Fruit fly (Drosophila melanogaster) whole organism, prepupa: ENCODE measurements around the gene CG13471.

Experiments used
- CG10631 ChIP-seq: fragments of 200-800 bp; sonication (Bioruptor generic); optimal IDR thresholded peaks from 2 replicates; lab custom pipeline; 2016; ENCODE audit warnings: missing biosample characterization, missing genetic modification characterization
- CG10669 ChIP-seq: fragments of 200-800 bp; sonication (Bioruptor generic); optimal IDR thresholded peaks from 3 replicates; lab custom pipeline; 2018; ENCODE audit warnings: missing biosample characterization, mild to moderate bottlenecking, missing genetic modification characterization, moderate library complexity
- CG11294 ChIP-seq: fragments of 200-800 bp; sonication (Bioruptor generic); IDR thresholded peaks from 2 replicates; pipeline ENCODE4 v1.3.6; 2022; ENCODE audit warnings: missing biosample characterization, missing genetic modification characterization
- CG11762 ChIP-seq: fragments of 200-800 bp; sonication (Bioruptor generic); optimal IDR thresholded peaks from 3 replicates; lab custom pipeline; 2016; ENCODE audit warnings: missing biosample characterization, missing genetic modification characterization; ENCODE audit not compliant: insufficient read depth
- CG11902 ChIP-seq: fragments of 200-800 bp; sonication (Bioruptor generic); optimal IDR thresholded peaks from 3 replicates; lab custom pipeline; 2016; ENCODE audit warnings: missing biosample characterization, missing genetic modification characterization
- CG15336 ChIP-seq: fragments of 200-800 bp; sonication (Bioruptor generic); IDR thresholded peaks from 2 replicates; pipeline ENCODE4 v1.3.6; 2022; ENCODE audit warnings: missing biosample characterization, missing genetic modification characterization
- CG1621 ChIP-seq: fragments of 200-800 bp; sonication (Bioruptor generic); optimal IDR thresholded peaks from 3 replicates; lab custom pipeline; 2018; ENCODE audit warnings: missing biosample characterization, mild to moderate bottlenecking, missing genetic modification characterization
- CG16779 ChIP-seq: fragments of 200-800 bp; sonication (Bioruptor generic); optimal IDR thresholded peaks from 3 replicates; lab custom pipeline; 2017; ENCODE audit warnings: missing biosample characterization, mild to moderate bottlenecking, missing genetic modification characterization
- CG3032 ChIP-seq: fragments of 200-800 bp; optimal IDR thresholded peaks from 2 replicates; lab custom pipeline; 2019; ENCODE audit warnings: missing biosample characterization, mild to moderate bottlenecking, missing genetic modification characterization, moderate library complexity
- CG34406 ChIP-seq: fragments of 200-800 bp; sonication (Bioruptor generic); optimal IDR thresholded peaks from 3 replicates; lab custom pipeline; 2016; ENCODE audit warnings: missing biosample characterization, missing genetic modification characterization
- CG3919 ChIP-seq: fragments of 200-800 bp; sonication (Bioruptor generic); optimal IDR thresholded peaks from 3 replicates; lab custom pipeline; 2016; ENCODE audit warnings: missing biosample characterization, missing genetic modification characterization
- CG4318 ChIP-seq: fragments of 200-800 bp; sonication (Bioruptor generic); optimal IDR thresholded peaks from 3 replicates; lab custom pipeline; 2017; ENCODE audit warnings: missing biosample characterization, mild to moderate bottlenecking, missing genetic modification characterization
- CG6163 ChIP-seq: fragments of 200-800 bp; sonication (Bioruptor generic); IDR thresholded peaks from 3 replicates; pipeline ENCODE4 v1.3.6; 2022; ENCODE audit warnings: missing biosample characterization, missing genetic modification characterization
- CG6276 ChIP-seq: fragments of 200-800 bp; sonication (Bioruptor generic); optimal IDR thresholded peaks from 2 replicates; lab custom pipeline; 2017; ENCODE audit warnings: missing biosample characterization, mild to moderate bottlenecking, missing genetic modification characterization
- CG6792 ChIP-seq: fragments of 200-800 bp; sonication (Bioruptor generic); optimal IDR thresholded peaks from 3 replicates; lab custom pipeline; 2016; ENCODE audit warnings: missing biosample characterization, missing genetic modification characterization
- CG6854 ChIP-seq: fragments of 200-800 bp; sonication (Bioruptor generic); optimal IDR thresholded peaks from 2 replicates; lab custom pipeline; 2017; ENCODE audit warnings: missing biosample characterization, mild to moderate bottlenecking, missing genetic modification characterization
- CG7368 ChIP-seq: fragments of 200-800 bp; sonication (Bioruptor generic); optimal IDR thresholded peaks from 3 replicates; lab custom pipeline; 2016; ENCODE audit warnings: missing biosample characterization, missing genetic modification characterization
- CG8119 ChIP-seq: fragments of 200-800 bp; sonication (Bioruptor generic); IDR thresholded peaks from 3 replicates; pipeline ENCODE4 v1.3.6; 2022; ENCODE audit warnings: missing biosample characterization, missing genetic modification characterization
- CG8319 ChIP-seq: fragments of 200-800 bp; sonication (Bioruptor generic); optimal IDR thresholded peaks from 3 replicates; lab custom pipeline; 2016; ENCODE audit warnings: missing biosample characterization, missing genetic modification characterization
- CG8632 ChIP-seq: fragments of 200-800 bp; sonication (Bioruptor generic); optimal IDR thresholded peaks from 3 replicates; lab custom pipeline; 2016; ENCODE audit warnings: missing biosample characterization, missing genetic modification characterization
- CG9139 ChIP-seq: fragments of 200-800 bp; sonication (Bioruptor generic); optimal IDR thresholded peaks from 3 replicates; lab custom pipeline; 2017; ENCODE audit warnings: missing biosample characterization, mild to moderate bottlenecking, missing genetic modification characterization
- Eip75B ChIP-seq: fragments of 200-800 bp; sonication (Bioruptor generic); optimal IDR thresholded peaks from 3 replicates; lab custom pipeline; 2016; ENCODE audit warnings: missing biosample characterization, missing genetic modification characterization
- Eip78C ChIP-seq: fragments of 200-800 bp; sonication (Bioruptor generic); peaks from one replicate; lab custom pipeline; 2016; ENCODE audit warnings: missing biosample characterization, missing genetic modification characterization
- Eip93F ChIP-seq: fragments of 200-800 bp; sonication (Bioruptor generic); optimal IDR thresholded peaks from 2 replicates; lab custom pipeline; 2016; ENCODE audit warnings: missing biosample characterization, mild to moderate bottlenecking, missing genetic modification characterization
- Ets21C ChIP-seq: fragments of 200-800 bp; sonication (Bioruptor generic); optimal IDR thresholded peaks from 3 replicates; lab custom pipeline; 2016; ENCODE audit warnings: missing biosample characterization, missing genetic modification characterization
- Ets96B ChIP-seq: fragments of 200-800 bp; optimal IDR thresholded peaks from 2 replicates; lab custom pipeline; 2019; ENCODE audit warnings: missing biosample characterization, mild to moderate bottlenecking, missing genetic modification characterization, moderate library complexity
- Gug ChIP-seq: fragments of 200-800 bp; sonication (Bioruptor generic); IDR thresholded peaks from 2 replicates; pipeline ENCODE4 v1.3.6; 2022; ENCODE audit warnings: missing biosample characterization, missing genetic modification characterization
- Hr38 ChIP-seq: sonication (Bioruptor generic); optimal IDR thresholded peaks from 2 replicates; lab custom pipeline; 2016; ENCODE audit warnings: missing biosample characterization, missing genetic modification characterization
- Hr39 ChIP-seq: fragments of 200-800 bp; sonication (Bioruptor generic); optimal IDR thresholded peaks from 2 replicates; lab custom pipeline; 2016; ENCODE audit warnings: missing biosample characterization, missing genetic modification characterization
- Hr4 ChIP-seq: fragments of 200-800 bp; sonication (Bioruptor generic); optimal IDR thresholded peaks from 3 replicates; lab custom pipeline; 2016; ENCODE audit warnings: missing biosample characterization, missing genetic modification characterization
- Lpt ChIP-seq: fragments of 200-800 bp; sonication (Bioruptor generic); optimal IDR thresholded peaks from 3 replicates; lab custom pipeline; 2016; ENCODE audit warnings: missing biosample characterization, missing genetic modification characterization
- Met ChIP-seq: fragments of 200-800 bp; sonication (Bioruptor generic); optimal IDR thresholded peaks from 3 replicates; lab custom pipeline; 2016; ENCODE audit warnings: missing biosample characterization, missing genetic modification characterization
- OdsH ChIP-seq: fragments of 200-800 bp; sonication (Bioruptor generic); optimal IDR thresholded peaks from 3 replicates; lab custom pipeline; 2016; ENCODE audit warnings: missing biosample characterization, missing genetic modification characterization
- Smox ChIP-seq: fragments of 200-800 bp; sonication (Bioruptor generic); optimal IDR thresholded peaks from 3 replicates; lab custom pipeline; 2016; ENCODE audit warnings: missing biosample characterization, missing genetic modification characterization
- Sox14 ChIP-seq: fragments of 200-800 bp; sonication (Bioruptor generic); optimal IDR thresholded peaks from 3 replicates; lab custom pipeline; 2016; ENCODE audit warnings: missing biosample characterization, missing genetic modification characterization
- Sox15 ChIP-seq: fragments of 200-800 bp; sonication (Bioruptor generic); optimal IDR thresholded peaks from 3 replicates; lab custom pipeline; 2016; ENCODE audit warnings: missing biosample characterization, missing genetic modification characterization
- achi ChIP-seq: fragments of 200-800 bp; sonication (Bioruptor generic); optimal IDR thresholded peaks from 3 replicates; lab custom pipeline; 2016; ENCODE audit warnings: missing biosample characterization, missing genetic modification characterization
- acj6 ChIP-seq: fragments of 200-800 bp; sonication (Bioruptor generic); optimal IDR thresholded peaks from 3 replicates; lab custom pipeline; 2016; ENCODE audit warnings: missing biosample characterization, missing genetic modification characterization
- dac ChIP-seq: fragments of 200-800 bp; sonication (Bioruptor generic); optimal IDR thresholded peaks from 2 replicates; lab custom pipeline; 2017; ENCODE audit warnings: missing biosample characterization, mild to moderate bottlenecking, missing genetic modification characterization
- dsx ChIP-seq: fragments of 200-800 bp; optimal IDR thresholded peaks from 3 replicates; lab custom pipeline; 2019; ENCODE audit warnings: missing biosample characterization, mild to moderate bottlenecking, missing genetic modification characterization, moderate library complexity; ENCODE audit not compliant: poor library complexity, severe bottlenecking
- esn ChIP-seq: fragments of 200-800 bp; sonication (Bioruptor generic); optimal IDR thresholded peaks from 2 replicates; lab custom pipeline; 2016; ENCODE audit warnings: missing biosample characterization, mild to moderate bottlenecking, missing genetic modification characterization, moderate library complexity
- fd59A ChIP-seq: fragments of 200-800 bp; sonication (Bioruptor generic); optimal IDR thresholded peaks from 2 replicates; lab custom pipeline; 2017; ENCODE audit warnings: missing biosample characterization, mild to moderate bottlenecking, missing genetic modification characterization, missing genetic modification reagents
- fd85E ChIP-seq: fragments of 200-800 bp; sonication (Bioruptor generic); optimal IDR thresholded peaks from 3 replicates; lab custom pipeline; 2016; ENCODE audit warnings: missing biosample characterization, missing genetic modification characterization
- fkh ChIP-seq: fragments of 200-800 bp; sonication (Bioruptor generic); optimal IDR thresholded peaks from 3 replicates; lab custom pipeline; 2017; ENCODE audit warnings: missing biosample characterization, mild to moderate bottlenecking, missing genetic modification characterization, moderate library complexity
- lz ChIP-seq: fragments of 200-800 bp; sonication (Bioruptor generic); optimal IDR thresholded peaks from 3 replicates; lab custom pipeline; 2016; ENCODE audit warnings: missing biosample characterization, missing genetic modification characterization
- net ChIP-seq: fragments of 200-800 bp; sonication (Bioruptor generic); optimal IDR thresholded peaks from 3 replicates; lab custom pipeline; 2016; ENCODE audit warnings: missing biosample characterization, missing genetic modification characterization
- pdm3 ChIP-seq: fragments of 200-800 bp; sonication (Bioruptor generic); optimal IDR thresholded peaks from 3 replicates; lab custom pipeline; 2016; ENCODE audit warnings: missing biosample characterization, missing genetic modification characterization
- salr ChIP-seq, 2 experiments: fragments of 200-800 bp; sonication (Bioruptor generic); optimal IDR thresholded peaks; 3 replicates each; lab custom pipeline; 2016 to 2018; ENCODE audit warnings: missing biosample characterization in 2 of 2, missing genetic modification characterization in 2 of 2, mild to moderate bottlenecking in 1 of 2
- svp ChIP-seq: fragments of 200-800 bp; sonication (Bioruptor generic); peaks from one replicate; lab custom pipeline; 2016; ENCODE audit warnings: missing biosample characterization, missing genetic modification characterization
- topi ChIP-seq: fragments of 200-800 bp; sonication (Bioruptor generic); optimal IDR thresholded peaks from 3 replicates; lab custom pipeline; 2016; ENCODE audit warnings: missing biosample characterization, missing genetic modification characterization
- vri ChIP-seq: fragments of 200-800 bp; sonication (Bioruptor generic); optimal IDR thresholded peaks from 3 replicates; lab custom pipeline; 2016; ENCODE audit warnings: missing biosample characterization, mild to moderate bottlenecking, missing genetic modification characterization

The CG13471 gene

dm6 chr3L:14756724-14757463 lies 23.6 kb upstream of the CG13471 start:
- TF ChIP-seq vri (peak; percentile 86), CG6792 (GFP tag; lab: Kevin White, UChicago) (peak; percentile 88), CG1621 (tag; lab: Kevin White, UChicago) (peak; percentile 80), CG15336 (peak; percentile 94), CG9139 (GFP tag; lab: Kevin White, UChicago) (peak; percentile 58), Ets96B (tag; lab: Kevin White, UChicago) (peak; percentile 78), Hr4 (peak; percentile 96), CG4318 (GFP tag; lab: Kevin White, UChicago) (peak; percentile 93), Lpt (GFP tag; lab: Kevin White, UChicago) (peak; percentile 91), fd59A (GFP tag; lab: Kevin White, UChicago) (peak; percentile 85), OdsH (GFP tag; lab: Kevin White, UChicago) (peak; percentile 93), Eip93F (GFP tag; lab: Kevin White, UChicago) (peak; percentile 2), net (GFP tag; lab: Kevin White, UChicago) (peak; percentile 92), dac (GFP tag; lab: Kevin White, UChicago) (peak; percentile 93), CG11762 (GFP tag; lab: Kevin White, UChicago) (peak; percentile 91), Met (peak; percentile 90), pdm3 (GFP tag; lab: Kevin White, UChicago) (peak; percentile 94), Hr38 (GFP tag; lab: Kevin White, UChicago) (peak; percentile 50), CG8319 (peak; percentile 86), CG6163 (peak; percentile 96), lz (GFP tag; lab: Kevin White, UChicago) (peak; percentile 92), Ets21C (peak; percentile 84), CG10669 (GFP tag; lab: Kevin White, UChicago) (peak; percentile 83), CG6276 (peak; percentile 88), Sox15 (GFP tag; lab: Kevin White, UChicago) (peak; percentile 93), CG7368 (peak; percentile 91), Sox14 (peak; percentile 92), fkh (GFP tag; lab: Kevin White, UChicago) (peak; percentile 81), CG11902 (GFP tag; lab: Kevin White, UChicago) (peak; percentile 89), CG11294 (GFP tag; lab: Robert Waterston, UW) (peak; percentile 95), fd85E (peak; percentile 75), topi (peak; percentile 88), Eip75B (GFP tag; lab: Kevin White, UChicago) (peak; percentile 91), CG8632 (peak; percentile 83), Smox (GFP tag; lab: Kevin White, UChicago) (peak; percentile 90), esn (GFP tag; lab: Kevin White, UChicago) (peak; percentile 89), CG34406 (GFP tag; lab: Kevin White, UChicago) (peak; percentile 89), achi (peak; percentile 90), Gug (GFP tag; lab: Robert Waterston, UW) (peak; percentile 92), Hr39 (GFP tag; lab: Kevin White, UChicago) (peak; percentile 94), svp (GFP tag; lab: Kevin White, UChicago) (peak; percentile 95), acj6 (peak; percentile 89), CG8119 (GFP tag; lab: Robert Waterston, UW) (peak; percentile 95), CG3032 (tag; lab: Kevin White, UChicago) (peak; percentile 85), Eip78C (GFP tag; lab: Kevin White, UChicago) (peak; percentile 97), dsx (GFP tag; lab: Kevin White, UChicago) (peak; percentile 64), CG16779 (tag; lab: Kevin White, UChicago) (peak; percentile 34), CG10631 (GFP tag; lab: Kevin White, UChicago) (peak; percentile 91), CG3919 (GFP tag; lab: Kevin White, UChicago) (peak; percentile 94), salr (GFP tag; optimal IDR thresholded peaks at IDR 0.05; lab: Kevin White, UChicago) (peak; percentile 79 to 90), CG6854 (peak; percentile 47)
